Worm (Caenorhabditis elegans): ENCODE measurements around the gene T21C12.4.

DNA sequence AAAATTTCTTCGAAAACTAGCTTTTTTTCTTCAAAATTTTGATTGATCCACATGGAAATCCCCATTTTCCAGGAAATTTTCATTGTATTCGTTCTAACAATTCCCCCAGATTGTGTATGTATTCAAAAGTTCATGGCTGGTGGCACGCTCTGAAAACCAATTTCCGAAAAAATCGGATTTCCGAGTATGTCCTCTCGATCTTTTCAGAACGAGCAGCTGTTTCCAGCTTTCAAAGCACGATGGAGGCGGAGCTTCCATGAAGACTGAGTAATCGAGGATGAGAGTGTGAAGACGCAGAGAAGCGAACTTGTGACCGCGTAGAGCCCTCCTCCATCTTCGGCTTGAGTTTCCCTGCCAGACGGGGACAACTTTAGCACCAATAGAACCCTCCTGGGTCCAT is 46.5 kb upstream of the T21C12.4 start:
- TF ChIP-seq eyg-1 (tag; optimal IDR thresholded peaks at IDR 0.05): no peak
- no peak for TF ChIP-seq ama-1 (optimal IDR thresholded peaks at IDR 0.05)
- no peak for TF ChIP-seq ceh-24 (tag; optimal IDR thresholded peaks at IDR 0.05)
- TF ChIP-seq ahr-1 (tag; optimal IDR thresholded peaks at IDR 0.05): no peak
- TF ChIP-seq ceh-6 (GFP tag; optimal IDR thresholded peaks at IDR 0.05): no peak

All from whole organism, late embryonic.